Worm (Caenorhabditis elegans) whole organism, L3 larva: ENCODE measurements around the gene C16C10.13.

Experiments
- R02D3.7 ChIP-seq: fragments of 150-350 bp; optimal IDR thresholded peaks from 2 replicates; lab custom pipeline; 2014; ENCODE audit warnings: missing biosample characterization, missing genetic modification characterization
- ZK546.5 ChIP-seq: sonication (generic microtip); optimal IDR thresholded peaks from 2 replicates; lab custom pipeline; 2017; ENCODE audit warnings: missing biosample characterization, missing genetic modification characterization
- ama-1 ChIP-seq: fragments of 150-350 bp; optimal IDR thresholded peaks from 2 replicates; lab custom pipeline; 2018
- ceh-28 ChIP-seq: fragments of 150-350 bp; optimal IDR thresholded peaks from 2 replicates; lab custom pipeline; 2014; ENCODE audit warnings: missing biosample characterization, missing genetic modification reagents, missing genetic modification characterization
- ceh-82 ChIP-seq: fragments of 150-350 bp; optimal IDR thresholded peaks from 2 replicates; lab custom pipeline; 2014; ENCODE audit warnings: missing biosample characterization, missing genetic modification characterization
- ceh-9 ChIP-seq: sonication (generic microtip); optimal IDR thresholded peaks from 2 replicates; lab custom pipeline; 2018; ENCODE audit warnings: missing biosample characterization, missing genetic modification characterization
- daf-12 ChIP-seq: fragments of 150-350 bp; optimal IDR thresholded peaks from 2 replicates; lab custom pipeline; 2014; ENCODE audit warnings: missing biosample characterization, missing genetic modification reagents, missing genetic modification characterization
- egl-27 ChIP-seq: sonication (generic microtip); optimal IDR thresholded peaks from 4 replicates; lab custom pipeline; 2017; ENCODE audit warnings: missing biosample characterization, missing genetic modification reagents, missing genetic modification characterization
- elt-1 ChIP-seq: fragments of 150-350 bp; optimal IDR thresholded peaks from 2 replicates; lab custom pipeline; 2014; ENCODE audit warnings: missing biosample characterization, missing genetic modification characterization
- elt-2 ChIP-seq: sonication (generic microtip); optimal IDR thresholded peaks from 2 replicates; lab custom pipeline; 2016; ENCODE audit warnings: missing genetic modification reagents, mild to moderate bottlenecking, missing genetic modification characterization, missing compliant biosample characterization
- elt-3 ChIP-seq, 3 experiments: fragments of 150-350 bp in 1 of 3; sonication (generic microtip) in 2 of 3; optimal IDR thresholded peaks; 2 replicates in 2 of 3; 4 replicates in 1 of 3; lab custom pipeline; 2014 to 2017; ENCODE audit warnings: missing biosample characterization in 3 of 3, missing genetic modification characterization in 3 of 3
- eor-1 ChIP-seq, 2 experiments: fragments of 150-350 bp; optimal IDR thresholded peaks; 2 replicates each; lab custom pipeline; 2014 to 2018; ENCODE audit warnings: missing biosample characterization in 2 of 2, missing genetic modification characterization in 2 of 2
- fkh-10 ChIP-seq: sonication (generic microtip); optimal IDR thresholded peaks from 2 replicates; lab custom pipeline; 2017; ENCODE audit warnings: missing biosample characterization, missing genetic modification reagents, missing genetic modification characterization
- hmg-11 ChIP-seq: sonication (generic microtip); optimal IDR thresholded peaks from 2 replicates; lab custom pipeline; 2016; ENCODE audit warnings: missing genetic modification characterization, missing compliant biosample characterization
- jun-1 ChIP-seq: fragments of 150-350 bp; optimal IDR thresholded peaks from 2 replicates; lab custom pipeline; 2014; ENCODE audit warnings: missing biosample characterization, missing genetic modification reagents, missing genetic modification characterization
- lin-15B ChIP-seq: fragments of 150-350 bp; optimal IDR thresholded peaks from 2 replicates; lab custom pipeline; 2014; ENCODE audit warnings: missing biosample characterization, missing genetic modification characterization
- lin-39 ChIP-seq: fragments of 150-350 bp; optimal IDR thresholded peaks from 2 replicates; lab custom pipeline; 2018; ENCODE audit warnings: missing biosample characterization, missing genetic modification reagents, missing genetic modification characterization
- lsy-12 ChIP-seq: sonication (generic microtip); optimal IDR thresholded peaks from 2 replicates; lab custom pipeline; 2016; ENCODE audit warnings: mild to moderate bottlenecking, missing genetic modification characterization, missing compliant biosample characterization
- mdl-1 ChIP-seq: fragments of 150-350 bp; optimal IDR thresholded peaks from 2 replicates; lab custom pipeline; 2014; ENCODE audit warnings: missing biosample characterization, missing genetic modification characterization
- mml-1 ChIP-seq: fragments of 150-350 bp; sonication (generic microtip); optimal IDR thresholded peaks from 3 replicates; lab custom pipeline; 2014; ENCODE audit warnings: missing biosample characterization, missing genetic modification characterization
- nfya-1 ChIP-seq: sonication (generic microtip); optimal IDR thresholded peaks from 2 replicates; lab custom pipeline; 2017; ENCODE audit warnings: missing genetic modification characterization, mild to moderate bottlenecking, missing compliant biosample characterization, antibody characterized with exemption, moderate library complexity; ENCODE audit not compliant: insufficient read depth
- nhr-11 ChIP-seq: fragments of 150-350 bp; optimal IDR thresholded peaks from 2 replicates; lab custom pipeline; 2014; ENCODE audit warnings: missing biosample characterization, missing genetic modification characterization
- nhr-12 ChIP-seq: fragments of 150-350 bp; optimal IDR thresholded peaks from 2 replicates; lab custom pipeline; 2014; ENCODE audit warnings: missing biosample characterization, missing genetic modification characterization
- nhr-23 ChIP-seq: fragments of 150-350 bp; optimal IDR thresholded peaks from 2 replicates; lab custom pipeline; 2014; ENCODE audit warnings: missing biosample characterization, missing genetic modification reagents, missing genetic modification characterization
- nhr-237 ChIP-seq: fragments of 150-350 bp; optimal IDR thresholded peaks from 2 replicates; lab custom pipeline; 2014; ENCODE audit warnings: missing biosample characterization, missing genetic modification characterization
- nhr-25 ChIP-seq: sonication (generic microtip); optimal IDR thresholded peaks from 2 replicates; lab custom pipeline; 2017; ENCODE audit warnings: missing biosample characterization, missing genetic modification characterization
- nhr-43 ChIP-seq: sonication (generic microtip); optimal IDR thresholded peaks from 2 replicates; lab custom pipeline; 2016; ENCODE audit warnings: mild to moderate bottlenecking, missing genetic modification characterization, missing compliant biosample characterization; ENCODE audit not compliant: poor library complexity, severe bottlenecking
- nhr-67 ChIP-seq: fragments of 150-350 bp; optimal IDR thresholded peaks from 2 replicates; lab custom pipeline; 2014; ENCODE audit warnings: missing biosample characterization, missing genetic modification characterization
- nhr-77 ChIP-seq: fragments of 150-350 bp; optimal IDR thresholded peaks from 2 replicates; lab custom pipeline; 2014; ENCODE audit warnings: missing biosample characterization, missing genetic modification characterization
- pha-4 ChIP-seq: fragments of 150-350 bp; optimal IDR thresholded peaks from 2 replicates; lab custom pipeline; 2014; ENCODE audit warnings: missing biosample characterization, missing genetic modification reagents, missing genetic modification characterization
- pqm-1 ChIP-seq: fragments of 150-350 bp; optimal IDR thresholded peaks from 2 replicates; lab custom pipeline; 2017; ENCODE audit warnings: missing biosample characterization, missing genetic modification characterization, inconsistent platforms
- sea-2 ChIP-seq: fragments of 150-350 bp; sonication (generic microtip); optimal IDR thresholded peaks from 4 replicates; lab custom pipeline; 2014; ENCODE audit warnings: missing biosample characterization, missing genetic modification reagents, missing genetic modification characterization
- skn-1 ChIP-seq: fragments of 150-350 bp; optimal IDR thresholded peaks from 2 replicates; lab custom pipeline; 2014; ENCODE audit warnings: missing biosample characterization, missing genetic modification characterization
- snpc-4 ChIP-seq: fragments of 150-350 bp; optimal IDR thresholded peaks from 2 replicates; lab custom pipeline; 2014; ENCODE audit warnings: missing biosample characterization, missing genetic modification characterization
- tbx-2 ChIP-seq: sonication (generic microtip); optimal IDR thresholded peaks from 2 replicates; lab custom pipeline; 2016; ENCODE audit warnings: mild to moderate bottlenecking, missing genetic modification characterization, missing compliant biosample characterization
- unc-39 ChIP-seq: sonication (generic microtip); optimal IDR thresholded peaks from 4 replicates; lab custom pipeline; 2017; ENCODE audit warnings: missing biosample characterization, missing genetic modification characterization
- unc-62 ChIP-seq: fragments of 150-350 bp; sonication (generic microtip); optimal IDR thresholded peaks from 4 replicates; lab custom pipeline; 2014; ENCODE audit warnings: missing biosample characterization, missing genetic modification reagents, missing genetic modification characterization
- ztf-4 ChIP-seq: fragments of 150-350 bp; optimal IDR thresholded peaks from 2 replicates; lab custom pipeline; 2014; ENCODE audit warnings: missing biosample characterization, missing genetic modification characterization

The C16C10.13 gene

ce11 chrIII:4176109-4176596 lies at the start of gene C16C10.13, which contains the start of gene hrde-1:
Gene C16C10.13, plus strand, starts transcription at chrIII:4176440.
Gene hrde-1, minus strand, starts transcription at chrIII:4176159.
- TF ChIP-seq fkh-10: no peak
- TF ChIP-seq elt-2 (tag; lab: Kevin White, UChicago): no peak
- no peak for TF ChIP-seq nfya-1 (tag; lab: Kevin White, UChicago)
- no peak for TF ChIP-seq ceh-28
- no peak for TF ChIP-seq elt-3 (tag; optimal IDR thresholded peaks at IDR 0.05; lab: Kevin White, UChicago)
- no peak for TF ChIP-seq nhr-25 (tag; lab: Kevin White, UChicago)
- TF ChIP-seq lin-39: no peak
- TF ChIP-seq sea-2 (GFP tag; lab: Kevin White, UChicago): no peak
- TF ChIP-seq nhr-237: no peak
- no peak for TF ChIP-seq nhr-23 (tag; lab: Kevin White, UChicago)
- TF ChIP-seq ama-1 (lab: Kevin White, UChicago): no peak
- TF ChIP-seq pqm-1 (tag; lab: Kevin White, UChicago): no peak
- no peak for TF ChIP-seq ztf-4
- TF ChIP-seq lsy-12 (tag; lab: Kevin White, UChicago): no peak
- no peak for TF ChIP-seq skn-1 (tag; lab: Kevin White, UChicago)
- no peak for TF ChIP-seq egl-27 (tag; lab: Kevin White, UChicago)
- TF ChIP-seq unc-39 (tag; lab: Kevin White, UChicago): no peak
- no peak for TF ChIP-seq snpc-4 (tag; lab: Kevin White, UChicago)
- TF ChIP-seq, all 47 proteins: peak for 0

- TF ChIP-seq eor-1 (tag; optimal IDR thresholded peaks at IDR 0.05; lab: Kevin White, UChicago) (no peak), R02D3.7 (tag; lab: Kevin White, UChicago) (no peak), nhr-237 (no peak), nfya-1 (tag; lab: Kevin White, UChicago) (peak; percentile 95), unc-39 (tag; lab: Kevin White, UChicago) (no peak), fkh-10 (peak; percentile 50)
These were observed 44.3 kb upstream of the C16C10.13 start for ce11 chrIII:4131814-4132555.

- TF ChIP-seq ama-1 (lab: Kevin White, UChicago) (no peak), lin-15B (tag; lab: Kevin White, UChicago) (no peak), nhr-12 (no peak), skn-1 (tag; lab: Kevin White, UChicago) (no peak), ceh-82 (tag; lab: Kevin White, UChicago) (no peak), elt-2 (tag; lab: Kevin White, UChicago) (no peak), ceh-28 (no peak), nhr-11 (no peak), elt-1 (tag; lab: Kevin White, UChicago) (no peak)
These were observed 42.2 kb upstream of the C16C10.13 start for ce11 chrIII:4134059-4134458.

- TF ChIP-seq egl-27 (tag; lab: Kevin White, UChicago) (no peak), lin-39 (peak; percentile 46), nhr-237 (no peak)
These were observed 39.1 kb upstream of the C16C10.13 start for ce11 chrIII:4137180-4137579.

DNA sequence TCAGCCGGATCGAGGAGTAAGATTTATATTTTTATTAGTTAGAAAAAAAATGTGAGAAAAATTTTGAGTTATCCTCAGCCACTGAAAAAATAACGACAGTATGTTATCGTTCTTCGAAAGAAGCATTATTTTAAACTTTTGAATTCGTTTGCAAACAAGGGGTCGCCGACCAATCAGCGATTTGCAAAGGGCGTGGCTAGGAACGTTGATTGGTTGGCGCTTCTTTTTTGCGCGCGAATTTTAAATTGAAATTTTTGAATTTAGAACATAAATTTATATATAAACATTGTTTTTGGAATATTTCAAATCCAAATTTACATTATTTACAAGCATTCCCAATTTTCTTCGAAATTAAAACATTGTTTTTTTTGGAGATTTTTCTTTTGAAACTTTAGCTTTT lies 33.1 kb upstream of the C16C10.13 start:
- peak; percentile 85 for TF ChIP-seq nfya-1 (tag; lab: Kevin White, UChicago)
- no peak for TF ChIP-seq lin-15B (tag; lab: Kevin White, UChicago)

DNA sequence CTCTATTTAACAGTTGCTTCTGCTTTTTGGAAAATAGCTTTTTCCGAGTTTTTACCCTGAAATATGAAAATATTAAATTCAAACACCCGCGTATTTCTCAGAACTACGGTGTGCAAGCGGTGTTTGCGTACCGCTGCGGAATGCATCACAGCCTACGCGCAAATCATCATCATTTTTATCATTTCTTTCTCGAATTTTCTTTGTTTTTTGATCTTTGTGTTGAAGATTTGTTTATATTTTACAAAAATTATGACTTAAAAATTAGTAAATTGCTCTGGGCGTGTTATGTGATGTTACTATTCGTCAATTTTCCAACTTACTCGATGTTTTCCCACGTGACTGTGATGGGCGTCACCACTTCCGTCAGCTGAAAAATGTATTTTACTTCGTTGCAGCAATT lies 25.3 kb upstream of the C16C10.13 start:
- no peak for TF ChIP-seq elt-3 (tag; optimal IDR thresholded peaks at IDR 0.05; lab: Kevin White, UChicago)
- TF ChIP-seq nhr-12: no peak
- peak; percentile 66 for TF ChIP-seq snpc-4 (tag; lab: Kevin White, UChicago)
- no peak for TF ChIP-seq elt-1 (tag; lab: Kevin White, UChicago)
- TF ChIP-seq ZK546.5 (tag; lab: Kevin White, UChicago): no peak
- TF ChIP-seq nhr-25 (tag; lab: Kevin White, UChicago): peak; percentile 63
- TF ChIP-seq tbx-2 (tag; lab: Kevin White, UChicago): no peak
- no peak for TF ChIP-seq nhr-67
- TF ChIP-seq hmg-11 (tag; lab: Kevin White, UChicago): peak; percentile 28
- no peak for TF ChIP-seq mml-1
- TF ChIP-seq ztf-4: no peak
- TF ChIP-seq jun-1 (tag; lab: Kevin White, UChicago): peak; percentile 27
- peak; percentile 64 for TF ChIP-seq nhr-23 (tag; lab: Kevin White, UChicago)
- peak; percentile 63 for TF ChIP-seq lin-39
- TF ChIP-seq mdl-1 (tag; lab: Kevin White, UChicago): no peak
- no peak for TF ChIP-seq ceh-28
- peak; percentile 35 for TF ChIP-seq R02D3.7 (tag; lab: Kevin White, UChicago)
- no peak for TF ChIP-seq unc-39 (tag; lab: Kevin White, UChicago)
- no peak for TF ChIP-seq nhr-77
- TF ChIP-seq lin-15B (tag; lab: Kevin White, UChicago): peak; percentile 64
- no peak for TF ChIP-seq ceh-9 (tag; lab: Kevin White, UChicago)
- peak; percentile 62 for TF ChIP-seq elt-2 (tag; lab: Kevin White, UChicago)
- TF ChIP-seq unc-62 (GFP tag; lab: Kevin White, UChicago): no peak
- peak; percentile 29 for TF ChIP-seq nhr-43 (tag; lab: Kevin White, UChicago)
- peak; percentile 56 for TF ChIP-seq lsy-12 (tag; lab: Kevin White, UChicago)
- peak; percentile 84 for TF ChIP-seq pha-4 (tag; lab: Kevin White, UChicago)
- peak; percentile 88 for TF ChIP-seq skn-1 (tag; lab: Kevin White, UChicago)
- TF ChIP-seq pqm-1 (tag; lab: Kevin White, UChicago): peak; percentile 43
- TF ChIP-seq daf-12: no peak
